Fruit fly (Drosophila melanogaster) whole organism, embryonic: ENCODE data around the gene CG16779.
A peak's percentile ranks its signal among the peaks of the same experiment; 100 is the strongest.

Experiments used
- Ada2b ChIP-seq: fragments of 200-800 bp; sonication (Bioruptor generic); IDR thresholded peaks from 2 replicates; pipeline ENCODE4 v1.3.6; 2022; ENCODE audit warnings: missing biosample characterization, missing genetic modification characterization
- Bgb ChIP-seq: fragments of 200-800 bp; sonication (Bioruptor generic); IDR thresholded peaks from 2 replicates; pipeline ENCODE4 v1.3.6; 2022; ENCODE audit warnings: missing biosample characterization, missing genetic modification characterization; ENCODE audit not compliant: partially characterized antibody
- CG10147 ChIP-seq: fragments of 200-800 bp; sonication (Bioruptor generic); optimal IDR thresholded peaks from 2 replicates; lab custom pipeline; 2019; ENCODE audit warnings: missing biosample characterization, mild to moderate bottlenecking, missing genetic modification characterization, moderate library complexity
- CG10321 ChIP-seq: fragments of 200-800 bp; sonication (Bioruptor generic); IDR thresholded peaks from 2 replicates; pipeline ENCODE4 v1.3.6; 2022; ENCODE audit warnings: missing biosample characterization, missing genetic modification characterization
- CG10543 ChIP-seq: fragments of 200-800 bp; sonication (Bioruptor generic); optimal IDR thresholded peaks from 3 replicates; lab custom pipeline; 2017; ENCODE audit warnings: missing biosample characterization, mild to moderate bottlenecking, missing genetic modification characterization, moderate library complexity
- CG1233 ChIP-seq: fragments of 200-800 bp; sonication (Bioruptor generic); optimal IDR thresholded peaks from 4 replicates; lab custom pipeline; 2018; ENCODE audit warnings: missing biosample characterization, mild to moderate bottlenecking, missing genetic modification characterization
- CG13894 ChIP-seq: fragments of 200-800 bp; sonication (Bioruptor generic); optimal IDR thresholded peaks from 3 replicates; lab custom pipeline; 2018; ENCODE audit warnings: missing biosample characterization, mild to moderate bottlenecking, missing genetic modification characterization, moderate library complexity
- CG1792 ChIP-seq: fragments of 200-800 bp; sonication (Bioruptor generic); optimal IDR thresholded peaks from 2 replicates; lab custom pipeline; 2016; ENCODE audit warnings: missing biosample characterization, missing genetic modification characterization
- CG2875 ChIP-seq: fragments of 200-800 bp; sonication (Bioruptor generic); optimal IDR thresholded peaks from 2 replicates; lab custom pipeline; 2017; ENCODE audit warnings: missing biosample characterization, mild to moderate bottlenecking, missing genetic modification characterization, missing genetic modification reagents
- CG33557 ChIP-seq: fragments of 200-800 bp; sonication (Bioruptor generic); optimal IDR thresholded peaks from 2 replicates; lab custom pipeline; 2019; ENCODE audit warnings: missing biosample characterization, mild to moderate bottlenecking, missing genetic modification characterization, moderate library complexity
- CG3407 ChIP-seq: fragments of 200-800 bp; sonication (Bioruptor generic); optimal IDR thresholded peaks from 2 replicates; lab custom pipeline; 2018; ENCODE audit warnings: missing biosample characterization, mild to moderate bottlenecking, missing genetic modification characterization
- CG34376 ChIP-seq: fragments of 200-800 bp; sonication (Bioruptor generic); optimal IDR thresholded peaks from 2 replicates; lab custom pipeline; 2018; ENCODE audit warnings: missing biosample characterization, mild to moderate bottlenecking, missing genetic modification characterization
- CG3995 ChIP-seq: fragments of 200-800 bp; sonication (Bioruptor generic); optimal IDR thresholded peaks from 3 replicates; lab custom pipeline; 2016; ENCODE audit warnings: missing biosample characterization, missing genetic modification characterization
- CG4282 ChIP-seq: fragments of 200-800 bp; sonication (Bioruptor generic); optimal IDR thresholded peaks from 2 replicates; lab custom pipeline; 2016; ENCODE audit warnings: missing biosample characterization, missing genetic modification characterization
- CG8290 ChIP-seq, 3 experiments: fragments of 200-800 bp; sonication (Bioruptor generic); optimal IDR thresholded peaks; 2 replicates each; lab custom pipeline; 2016 to 2019; ENCODE audit warnings: missing biosample characterization in 3 of 3, missing genetic modification characterization in 3 of 3, mild to moderate bottlenecking in 2 of 3, moderate library complexity in 1 of 3
- Dbx ChIP-seq: fragments of 200-800 bp; sonication (Bioruptor generic); IDR thresholded peaks from 3 replicates; pipeline ENCODE4 v1.3.6; 2022; ENCODE audit warnings: missing biosample characterization, missing genetic modification characterization
- Deaf1 ChIP-seq: fragments of 200-800 bp; optimal IDR thresholded peaks from 3 replicates; lab custom pipeline; 2019; ENCODE audit warnings: missing biosample characterization, mild to moderate bottlenecking, missing genetic modification characterization, moderate library complexity
- Dfd ChIP-seq, 2 experiments: fragments of >200 bp; optimal IDR thresholded peaks; 2 replicates each; lab custom pipeline; 2017; ENCODE audit warnings: missing biosample characterization in 2 of 2, missing genetic modification characterization in 2 of 2
- Hr78 ChIP-seq, 2 experiments: fragments of 200-800 bp in 1 of 2; fragments of >200 bp in 1 of 2; sonication (Bioruptor generic) in 1 of 2; optimal IDR thresholded peaks; 2 replicates each; lab custom pipeline; 2017 to 2019; ENCODE audit warnings: missing biosample characterization in 2 of 2, missing genetic modification characterization in 2 of 2, mild to moderate bottlenecking in 1 of 2, moderate library complexity in 1 of 2
- MTF-1 ChIP-seq: fragments of 200-800 bp; sonication (Bioruptor generic); optimal IDR thresholded peaks from 2 replicates; lab custom pipeline; 2018; ENCODE audit warnings: missing biosample characterization, mild to moderate bottlenecking, missing genetic modification characterization, borderline replicate concordance
- Med ChIP-seq: fragments of 200-800 bp; sonication (Bioruptor generic); peaks from one replicate; lab custom pipeline; 2016; ENCODE audit warnings: missing biosample characterization, missing genetic modification characterization, mild to moderate bottlenecking, inconsistent platforms, moderate library complexity
- NC2β ChIP-seq: fragments of 200-800 bp; sonication (Bioruptor generic); optimal IDR thresholded peaks from 2 replicates; lab custom pipeline; 2016; ENCODE audit warnings: missing biosample characterization, missing genetic modification characterization
- Oli ChIP-seq: fragments of 200-800 bp; sonication (Bioruptor generic); optimal IDR thresholded peaks from 2 replicates; lab custom pipeline; 2018; ENCODE audit warnings: missing biosample characterization, mild to moderate bottlenecking, missing genetic modification characterization, moderate library complexity
- Opbp ChIP-seq: fragments of 200-800 bp; sonication (Bioruptor generic); IDR thresholded peaks from 3 replicates; pipeline ENCODE4 v1.3.6; 2022; ENCODE audit warnings: missing biosample characterization, missing genetic modification characterization; ENCODE audit not compliant: partially characterized antibody
- Ptx1 ChIP-seq: fragments of 200-800 bp; sonication (Bioruptor generic); IDR thresholded peaks from 2 replicates; pipeline ENCODE4 v1.3.6; 2022; ENCODE audit warnings: missing biosample characterization, missing genetic modification characterization
- Trl ChIP-seq, 3 experiments: fragments of >200 bp in 2 of 3; fragments of 200-800 bp in 1 of 3; sonication (Bioruptor generic) in 1 of 3; optimal IDR thresholded peaks; 2 replicates in 1 of 3; 3 replicates in 2 of 3; lab custom pipeline; 2016 to 2017; ENCODE audit warnings: missing biosample characterization in 1 of 3, missing genetic modification characterization in 1 of 3
- ara ChIP-seq: fragments of 200-800 bp; sonication (Bioruptor generic); IDR thresholded peaks from 2 replicates; pipeline ENCODE4 v1.3.6; 2022; ENCODE audit warnings: missing biosample characterization, missing genetic modification characterization
- cg ChIP-seq: fragments of 200-800 bp; sonication (Bioruptor generic); optimal IDR thresholded peaks from 3 replicates; lab custom pipeline; 2019; ENCODE audit warnings: missing biosample characterization, mild to moderate bottlenecking, missing genetic modification characterization, moderate library complexity
- chinmo ChIP-seq: fragments of 200-800 bp; sonication (Bioruptor generic); IDR thresholded peaks from 4 replicates; pipeline ENCODE4 v1.3.6; 2022; ENCODE audit warnings: missing biosample characterization, missing genetic modification characterization; ENCODE audit not compliant: partially characterized antibody
- dan ChIP-seq: fragments of 200-800 bp; sonication (Bioruptor generic); IDR thresholded peaks from 2 replicates; pipeline ENCODE4 v1.3.6; 2022; ENCODE audit warnings: missing biosample characterization, missing genetic modification characterization
- esg ChIP-seq: fragments of 200-800 bp; sonication (Bioruptor generic); conservative IDR thresholded peaks from 2 replicates; pipeline ENCODE4 v1.3.6; 2022; ENCODE audit warnings: missing biosample characterization, missing genetic modification characterization
- fd3F ChIP-seq: fragments of 200-800 bp; sonication (Bioruptor generic); optimal IDR thresholded peaks from 2 replicates; lab custom pipeline; 2018; ENCODE audit warnings: missing biosample characterization, mild to moderate bottlenecking, missing genetic modification characterization, moderate library complexity
- ftz-f1 ChIP-seq: fragments of 200-800 bp; sonication (Bioruptor generic); optimal IDR thresholded peaks from 2 replicates; lab custom pipeline; 2016; ENCODE audit warnings: missing biosample characterization, missing genetic modification characterization
- gcm2 ChIP-seq: fragments of 200-800 bp; sonication (Bioruptor generic); optimal IDR thresholded peaks from 2 replicates; lab custom pipeline; 2016; ENCODE audit warnings: missing biosample characterization, missing genetic modification characterization
- hkb ChIP-seq, 2 experiments: fragments of 200-800 bp in 1 of 2; fragments of >200 bp in 1 of 2; sonication (Bioruptor generic) in 1 of 2; IDR thresholded peaks in 1 of 2; optimal IDR thresholded peaks in 1 of 2; 2 replicates each; pipeline versions ENCODE4 v1.3.6 to Lab custom; 2017 to 2022; ENCODE audit warnings: missing biosample characterization in 1 of 2, missing genetic modification characterization in 1 of 2
- hth ChIP-seq: fragments of >200 bp; optimal IDR thresholded peaks from 2 replicates; lab custom pipeline; 2017; ENCODE audit warnings: inconsistent platforms
- jigr1 ChIP-seq: fragments of 200-800 bp; sonication (Bioruptor generic); IDR thresholded peaks from 3 replicates; pipeline ENCODE4 v1.3.6; 2022; ENCODE audit warnings: missing biosample characterization, missing genetic modification characterization
- mam ChIP-seq: fragments of 200-800 bp; sonication (Bioruptor generic); optimal IDR thresholded peaks from 3 replicates; lab custom pipeline; 2016; ENCODE audit warnings: missing biosample characterization, missing genetic modification characterization
- rib ChIP-seq: fragments of 200-800 bp; sonication (Bioruptor generic); IDR thresholded peaks from 2 replicates; pipeline ENCODE4 v1.3.6; 2022; ENCODE audit warnings: missing biosample characterization, missing genetic modification characterization
- sd ChIP-seq: fragments of 200-800 bp; sonication (Bioruptor generic); optimal IDR thresholded peaks from 3 replicates; lab custom pipeline; 2018; ENCODE audit warnings: missing biosample characterization, mild to moderate bottlenecking, missing genetic modification characterization, moderate library complexity
- sim ChIP-seq: fragments of 200-800 bp; sonication (Bioruptor generic); IDR thresholded peaks from 2 replicates; pipeline ENCODE4 v1.3.6; 2022; ENCODE audit warnings: missing biosample characterization, missing genetic modification characterization
- sob ChIP-seq: fragments of 200-800 bp; sonication (Bioruptor generic); IDR thresholded peaks from 2 replicates; pipeline ENCODE4 v1.3.6; 2022; ENCODE audit warnings: missing biosample characterization, missing genetic modification characterization
- sug ChIP-seq: fragments of 200-800 bp; optimal IDR thresholded peaks from 2 replicates; lab custom pipeline; 2019; ENCODE audit warnings: missing biosample characterization, mild to moderate bottlenecking, missing genetic modification characterization, moderate library complexity
- wor ChIP-seq: fragments of 200-800 bp; sonication (Bioruptor generic); IDR thresholded peaks from 2 replicates; pipeline ENCODE4 v1.3.6; 2022; ENCODE audit warnings: missing biosample characterization, missing genetic modification characterization
- z ChIP-seq: fragments of 200-800 bp; sonication (Bioruptor generic); IDR thresholded peaks from 3 replicates; pipeline ENCODE4 v1.3.6; 2022; ENCODE audit warnings: missing biosample characterization, missing genetic modification characterization

The CG16779 gene

DNA sequence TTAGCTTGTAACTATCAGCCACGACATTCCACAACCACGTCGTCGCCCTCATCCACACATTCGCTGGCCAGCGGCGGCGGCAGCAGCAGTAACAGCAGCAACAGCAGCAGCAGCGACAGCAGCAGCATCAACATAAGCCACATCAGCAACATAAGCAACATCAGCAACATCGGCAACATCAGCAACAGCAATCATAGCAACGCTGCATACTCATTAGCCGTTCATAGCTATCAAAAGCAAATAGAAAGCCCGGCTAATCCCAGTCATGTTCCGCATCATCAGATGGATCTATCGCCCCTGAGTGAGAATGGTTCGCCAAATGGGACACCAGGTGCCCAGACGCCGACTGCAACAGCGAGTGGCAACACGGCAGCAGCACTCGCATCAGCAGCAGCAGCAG lies 52.3 kb downstream of the CG16779 start (continued):
- TF ChIP-seq CG10147 (no peak), gcm2 (GFP tag; lab: Kevin White, UChicago) (no peak), jigr1 (GFP tag; lab: Robert Waterston, UW) (no peak), Dbx (GFP tag; lab: Robert Waterston, UW) (no peak), CG1233 (GFP tag; lab: Kevin White, UChicago) (no peak), sim (GFP tag; lab: Robert Waterston, UW) (no peak), Ptx1 (no peak), Dfd (GFP tag; optimal IDR thresholded peaks at IDR 0.05; lab: Kevin White, UChicago) (peak in 1 of 2 experiments; percentile 46), hkb (optimal IDR thresholded peaks at IDR 0.05; lab: Kevin White, UChicago) (no peak), hkb (GFP tag; IDR thresholded peaks at IDR 0.05; lab: Robert Waterston, UW) (no peak), mam (GFP tag; lab: Kevin White, UChicago) (no peak), Ada2b (GFP tag; lab: Robert Waterston, UW) (no peak), NC2β (GFP tag; lab: Kevin White, UChicago) (no peak)

DNA sequence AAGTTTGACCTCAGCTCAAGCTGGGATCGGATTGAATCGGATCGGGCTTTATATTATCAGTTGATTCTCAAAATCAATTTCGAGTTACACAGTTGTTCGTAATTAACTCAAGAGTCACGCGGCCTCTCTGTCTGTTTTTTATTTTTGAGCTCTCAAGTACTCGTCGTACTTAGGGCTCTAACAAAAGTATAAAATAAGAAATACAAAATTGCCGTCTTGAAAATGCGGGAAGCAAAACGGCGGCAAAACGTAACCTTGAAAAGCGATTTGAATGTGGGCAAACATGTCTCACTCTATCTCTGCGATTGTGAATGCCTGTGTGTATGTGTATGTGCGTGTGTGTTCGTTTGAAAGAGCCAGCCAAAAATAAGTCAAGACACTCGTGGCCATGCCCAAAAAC lies 55.9 kb downstream of the CG16779 start:
- TF ChIP-seq Hr78 (GFP tag; optimal IDR thresholded peaks at IDR 0.05; lab: Kevin White, UChicago) (peak in 1 of 2 experiments; percentile 24), Med (GFP tag; lab: Kevin White, UChicago) (peak; percentile 45), sug (tag; lab: Kevin White, UChicago) (peak; percentile 62), CG1792 (GFP tag; lab: Kevin White, UChicago) (no peak), esg (GFP tag; lab: Robert Waterston, UW) (no peak), Trl (optimal IDR thresholded peaks at IDR 0.05; lab: Kevin White, UChicago) (peak in 1 of 2 experiments; percentile 25), Trl (GFP tag; optimal IDR thresholded peaks at IDR 0.05; lab: Kevin White, UChicago) (no peak), Deaf1 (tag; lab: Kevin White, UChicago) (peak; percentile 25), Dbx (GFP tag; lab: Robert Waterston, UW) (no peak), sob (GFP tag; lab: Robert Waterston, UW) (0 out of 2 replicates have a peak, but pooled peaks have one; percentile 19), chinmo (GFP tag; lab: Robert Waterston, UW) (peak; percentile 76; the same call in 3 of the 4 replicates), hkb (optimal IDR thresholded peaks at IDR 0.05; lab: Kevin White, UChicago) (no peak), hkb (GFP tag; IDR thresholded peaks at IDR 0.05; lab: Robert Waterston, UW) (0 out of 2 replicates have a peak, but pooled peaks have one; percentile 19), z (GFP tag; lab: Robert Waterston, UW) (peak; percentile 51; the same call in 1 of the 3 replicates), CG34376 (GFP tag; lab: Kevin White, UChicago) (peak; percentile 75), Ada2b (GFP tag; lab: Robert Waterston, UW) (no peak), CG2875 (GFP tag; lab: Kevin White, UChicago) (no peak), cg (GFP tag; lab: Kevin White, UChicago) (peak; percentile 57), ftz-f1 (GFP tag; lab: Kevin White, UChicago) (peak; percentile 83), CG10543 (peak; percentile 52), rib (GFP tag; lab: Robert Waterston, UW) (no peak), sd (peak; percentile 48), Bgb (GFP tag; lab: Robert Waterston, UW) (no peak)

DNA sequence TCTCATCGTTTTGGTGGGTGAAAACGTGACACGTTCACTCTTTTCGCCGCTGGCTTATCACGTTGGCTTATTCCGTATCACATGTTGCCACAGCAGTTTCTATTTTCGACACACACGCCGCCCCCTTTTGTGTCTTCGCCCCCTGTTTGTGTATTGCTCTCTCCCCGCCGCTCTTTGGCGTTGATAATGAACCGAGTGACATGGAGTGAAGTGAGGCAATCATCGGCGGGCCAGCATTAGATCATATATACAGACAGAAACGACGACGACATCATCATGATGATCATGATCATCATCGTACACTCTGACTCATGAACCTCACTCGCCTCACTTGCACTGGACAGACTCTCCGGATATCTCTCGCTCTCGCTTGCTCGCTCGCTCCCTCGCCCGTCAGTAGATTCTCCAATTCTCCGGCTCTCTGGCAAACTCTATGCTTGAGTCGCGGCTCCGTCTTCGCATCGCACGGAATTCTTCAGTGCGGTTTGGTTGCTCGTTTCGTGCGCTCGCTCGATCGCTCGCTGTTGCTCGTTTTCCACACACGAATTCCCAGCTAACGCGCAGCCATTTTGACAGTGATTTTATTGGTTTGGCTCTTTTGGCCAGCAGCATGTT lies 57.0 kb downstream of the CG16779 start:
- no peak for TF ChIP-seq CG3407
- no peak for TF ChIP-seq MTF-1 (GFP tag; lab: Kevin White, UChicago)
- TF ChIP-seq CG3995 (GFP tag; lab: Kevin White, UChicago): peak; percentile 80
- TF ChIP-seq Oli (tag; lab: Kevin White, UChicago): no peak
- TF ChIP-seq sd: peak; percentile 87
- TF ChIP-seq Opbp (GFP tag; lab: Robert Waterston, UW): no peak
- TF ChIP-seq hth (lab: Kevin White, UChicago): no peak
- no peak for TF ChIP-seq CG4282 (GFP tag; lab: Kevin White, UChicago)
- no peak for TF ChIP-seq wor (GFP tag; lab: Robert Waterston, UW)
- TF ChIP-seq CG10321 (GFP tag; lab: Robert Waterston, UW): no peak
- TF ChIP-seq fd3F (GFP tag; lab: Kevin White, UChicago): no peak
- TF ChIP-seq dan: no peak
- TF ChIP-seq CG8290 (GFP tag; optimal IDR thresholded peaks at IDR 0.05; lab: Kevin White, UChicago): no peak
- TF ChIP-seq CG8290 (tag; optimal IDR thresholded peaks at IDR 0.05; lab: Kevin White, UChicago): peak in 1 of 2 experiments; percentile 15
- TF ChIP-seq CG13894 (tag; lab: Kevin White, UChicago): no peak
- no peak for TF ChIP-seq CG33557 (GFP tag; lab: Kevin White, UChicago)
- no peak for TF ChIP-seq sob (GFP tag; lab: Robert Waterston, UW)
- no peak for TF ChIP-seq ara
